Worm (Caenorhabditis elegans) whole organism, midembryonic: ENCODE results near the gene otub-1.

Experiments
- T22C8.4 ChIP-seq: fragments of 200-800 bp; sonication (Bioruptor generic); IDR thresholded peaks from 2 replicates; pipeline ENCODE4 v1.3.6; 2022; ENCODE audit warnings: missing genetic modification characterization, missing compliant biosample characterization
- cog-1 ChIP-seq: sonication (generic microtip); optimal IDR thresholded peaks from 2 replicates; lab custom pipeline; 2016; ENCODE audit warnings: missing genetic modification characterization, missing compliant biosample characterization
- flt-1 ChIP-seq: fragments of 200-800 bp; sonication (Bioruptor generic); IDR thresholded peaks from 2 replicates; pipeline ENCODE4 v1.3.6; 2022; ENCODE audit warnings: missing genetic modification characterization, missing compliant biosample characterization
- klf-2 ChIP-seq: fragments of 200-800 bp; sonication (Bioruptor generic); conservative IDR thresholded peaks from 2 replicates; pipeline ENCODE4 v1.3.6; 2022; ENCODE audit warnings: missing genetic modification reagents, missing genetic modification characterization, missing compliant biosample characterization
- med-1 ChIP-seq: sonication (generic microtip); optimal IDR thresholded peaks from 2 replicates; lab custom pipeline; 2017; ENCODE audit warnings: missing genetic modification characterization, mild to moderate bottlenecking, missing compliant biosample characterization, antibody characterized with exemption, missing genetic modification reagents; ENCODE audit not compliant: insufficient read depth
- ref-1 ChIP-seq: fragments of 200-800 bp; sonication (Bioruptor generic); conservative IDR thresholded peaks from 2 replicates; pipeline ENCODE4 v1.3.6; 2022; ENCODE audit warnings: missing genetic modification reagents, missing genetic modification characterization, missing compliant biosample characterization
- tab-1 ChIP-seq: fragments of 200-800 bp; sonication (Bioruptor generic); IDR thresholded peaks from 2 replicates; pipeline ENCODE4 v1.3.6; 2022; ENCODE audit warnings: missing genetic modification characterization, missing compliant biosample characterization
- ztf-23 ChIP-seq: fragments of 200-800 bp; sonication (Bioruptor generic); IDR thresholded peaks from 2 replicates; pipeline ENCODE4 v1.3.6; 2022; ENCODE audit warnings: missing genetic modification reagents, missing genetic modification characterization, missing compliant biosample characterization
- ztf-29 ChIP-seq: fragments of 200-800 bp; sonication (Bioruptor generic); IDR thresholded peaks from 2 replicates; pipeline ENCODE4 v1.3.6; 2022; ENCODE audit warnings: missing genetic modification reagents, missing genetic modification characterization, missing compliant biosample characterization

otub-1 gene

ce11 chrV:15052368-15052767 is 13.7 kb upstream of the otub-1 start, which contains the start of the genes fbxa-82 and C25D7.5:
fbxa-82 (minus strand) TSS chrV:15052530.
C25D7.5 (plus strand) TSS chrV:15052650.
- TF ChIP-seq ztf-23 (GFP tag; lab: Robert Waterston, UW) (no peak), flt-1 (no peak), ztf-29 (GFP tag; lab: Robert Waterston, UW) (no peak), ref-1 (GFP tag; lab: Robert Waterston, UW) (no peak), med-1 (GFP tag; lab: Kevin White, UChicago) (no peak), cog-1 (tag; lab: Kevin White, UChicago) (no peak), T22C8.4 (GFP tag; lab: Robert Waterston, UW) (no peak), klf-2 (GFP tag; lab: Robert Waterston, UW) (no peak)

DNA sequence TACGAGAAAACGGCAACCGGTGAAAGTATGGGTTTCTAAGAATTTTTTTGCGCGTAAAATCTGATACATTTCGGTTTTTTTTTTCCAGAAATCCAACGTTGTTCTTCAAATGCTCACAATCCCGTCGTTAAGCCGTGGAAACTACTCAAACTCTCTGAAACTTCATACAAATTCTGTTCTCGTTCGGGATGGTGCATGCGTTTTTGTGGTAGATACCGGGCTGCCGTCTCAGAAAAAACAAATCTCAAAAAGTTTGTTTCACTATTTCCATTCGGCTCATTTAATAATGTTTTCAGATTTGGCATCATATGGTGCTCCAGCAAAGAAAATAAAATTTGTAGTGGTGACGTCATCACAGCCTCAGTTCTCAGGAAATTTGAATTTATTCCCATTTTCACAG is 11.4 kb upstream of the otub-1 start:
- no peak for TF ChIP-seq ztf-29 (GFP tag; lab: Robert Waterston, UW)
- TF ChIP-seq flt-1 = no peak
- no peak for TF ChIP-seq ref-1 (GFP tag; lab: Robert Waterston, UW)

DNA sequence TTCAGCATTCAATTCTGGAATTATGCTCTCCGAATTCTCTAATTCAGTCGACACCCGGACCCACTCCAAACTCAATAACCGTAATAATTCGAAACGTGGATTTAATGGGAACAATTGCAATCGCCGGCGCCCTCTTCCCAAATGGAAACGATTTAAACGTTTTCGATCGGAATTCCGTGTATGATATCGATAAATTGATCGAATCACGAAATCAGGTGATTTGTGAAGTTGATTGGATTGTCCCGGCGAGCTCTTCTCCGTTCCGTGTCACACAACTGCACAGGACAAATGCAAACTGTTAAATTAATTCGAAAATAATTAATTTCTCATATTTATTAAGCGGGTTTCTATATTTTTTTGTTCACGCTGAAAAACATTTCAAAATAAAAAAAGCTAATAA is 10.2 kb upstream of the otub-1 start, which contains the start of gene C25D7.16:
Gene C25D7.16, plus strand, starts transcription at position 301 of the 400 bp plus-strand sequence.
- TF ChIP-seq ztf-29 (GFP tag; lab: Robert Waterston, UW) (no peak), ztf-23 (GFP tag; lab: Robert Waterston, UW) (no peak), cog-1 (tag; lab: Kevin White, UChicago) (no peak), klf-2 (GFP tag; lab: Robert Waterston, UW) (no peak), ref-1 (GFP tag; lab: Robert Waterston, UW) (no peak), flt-1 (no peak), med-1 (GFP tag; lab: Kevin White, UChicago) (no peak), tab-1 (no peak), T22C8.4 (GFP tag; lab: Robert Waterston, UW) (no peak)

DNA sequence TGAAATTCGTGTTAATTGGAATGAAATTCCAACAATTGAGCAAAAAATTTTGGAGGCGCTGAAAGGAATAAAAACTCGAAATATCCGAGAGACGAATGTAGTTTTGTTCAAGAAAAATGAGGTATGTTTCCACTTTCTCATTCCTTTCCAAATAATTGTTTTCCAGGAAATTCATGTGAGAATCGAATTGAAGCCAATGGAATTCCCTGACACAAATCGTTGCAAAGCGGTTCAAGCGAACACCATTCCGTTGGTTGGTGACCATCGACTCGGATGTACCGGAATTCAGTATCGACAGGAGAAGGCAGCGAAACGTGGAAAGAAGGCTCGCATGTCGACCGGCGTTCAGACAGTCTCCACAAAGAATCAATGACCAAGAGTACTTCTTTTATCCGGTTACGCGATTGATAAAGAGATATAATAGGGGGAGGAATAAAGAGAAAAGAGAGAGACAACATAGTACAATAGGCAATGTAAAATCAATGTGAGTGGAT is 9.7 kb upstream of the otub-1 start:
- TF ChIP-seq ztf-23 (GFP tag; lab: Robert Waterston, UW) (no peak), tab-1 (no peak), med-1 (GFP tag; lab: Kevin White, UChicago) (no peak), ref-1 (GFP tag; lab: Robert Waterston, UW) (no peak), T22C8.4 (GFP tag; lab: Robert Waterston, UW) (no peak), cog-1 (tag; lab: Kevin White, UChicago) (no peak)

DNA sequence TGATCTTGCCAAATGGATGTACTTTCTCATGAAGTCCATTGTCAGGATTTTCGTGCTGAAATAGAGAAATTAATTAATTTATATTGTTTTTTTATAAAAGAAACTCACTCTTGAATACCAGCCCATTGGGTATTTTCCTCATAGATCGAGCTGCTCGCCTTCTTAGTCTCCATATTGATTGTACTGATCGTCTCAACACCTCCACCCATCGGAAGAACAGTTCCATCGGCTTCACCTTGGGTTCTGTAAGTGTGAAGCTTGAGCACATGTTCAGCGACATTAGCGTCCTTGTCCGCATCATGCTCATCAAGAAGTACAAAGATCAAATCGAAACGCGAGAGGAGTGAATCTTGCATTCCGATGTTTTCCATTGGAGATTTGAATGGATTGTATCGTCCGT is 8.4 kb upstream of the otub-1 start:
- no peak for TF ChIP-seq tab-1
- TF ChIP-seq flt-1 = no peak
- TF ChIP-seq T22C8.4 (GFP tag; lab: Robert Waterston, UW) = no peak
- no peak for TF ChIP-seq cog-1 (tag; lab: Kevin White, UChicago)
- TF ChIP-seq med-1 (GFP tag; lab: Kevin White, UChicago) = no peak
- TF ChIP-seq ztf-23 (GFP tag; lab: Robert Waterston, UW) = no peak
- no peak for TF ChIP-seq klf-2 (GFP tag; lab: Robert Waterston, UW)
- no peak for TF ChIP-seq ztf-29 (GFP tag; lab: Robert Waterston, UW)
- no peak for TF ChIP-seq ref-1 (GFP tag; lab: Robert Waterston, UW)

DNA sequence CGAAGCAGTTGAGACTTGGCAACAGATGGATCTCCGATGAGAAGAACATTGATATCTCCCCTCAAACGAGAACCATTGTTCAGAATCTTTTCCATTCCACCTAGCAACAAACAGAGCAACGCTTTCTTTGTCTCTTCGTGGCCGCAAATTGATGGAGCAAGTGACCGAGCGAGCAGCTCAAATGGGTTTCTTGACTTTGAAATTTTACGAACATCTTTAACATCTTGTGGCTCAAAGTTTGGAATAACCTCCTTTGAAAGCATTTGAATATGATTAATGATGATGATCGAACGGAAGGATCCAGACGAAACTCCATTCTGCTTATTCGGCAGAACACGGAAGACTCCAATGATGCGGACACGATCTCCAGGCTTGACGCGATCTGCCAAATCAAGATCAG is 7.7 kb upstream of the otub-1 start:
- TF ChIP-seq flt-1 = no peak
- no peak for TF ChIP-seq cog-1 (tag; lab: Kevin White, UChicago)
- TF ChIP-seq ref-1 (GFP tag; lab: Robert Waterston, UW) = no peak
- no peak for TF ChIP-seq ztf-29 (GFP tag; lab: Robert Waterston, UW)
- no peak for TF ChIP-seq tab-1
- TF ChIP-seq klf-2 (GFP tag; lab: Robert Waterston, UW) = no peak
- no peak for TF ChIP-seq T22C8.4 (GFP tag; lab: Robert Waterston, UW)
- TF ChIP-seq ztf-23 (GFP tag; lab: Robert Waterston, UW) = no peak
- TF ChIP-seq med-1 (GFP tag; lab: Kevin White, UChicago) = no peak

DNA sequence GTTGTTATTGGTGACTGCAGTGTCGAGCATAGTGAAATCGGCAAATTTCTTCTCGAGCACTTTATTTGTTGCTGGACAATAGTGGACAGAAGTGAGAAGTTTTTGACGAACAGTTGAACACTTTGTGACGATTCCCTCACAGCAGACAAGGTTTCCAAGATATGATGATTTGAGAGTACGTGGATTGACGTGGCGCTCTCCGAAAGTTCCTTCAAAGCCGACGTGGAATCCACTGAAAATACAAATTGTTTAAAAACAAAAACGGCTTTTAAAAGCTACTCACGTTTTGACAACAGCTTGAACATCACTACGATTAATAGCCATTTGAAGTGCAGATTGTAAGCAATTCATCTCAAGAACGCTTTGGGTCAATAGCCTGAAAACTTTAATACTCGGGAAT is 7.1 kb upstream of the otub-1 start:
- no peak for TF ChIP-seq ref-1 (GFP tag; lab: Robert Waterston, UW)
- no peak for TF ChIP-seq klf-2 (GFP tag; lab: Robert Waterston, UW)
- TF ChIP-seq T22C8.4 (GFP tag; lab: Robert Waterston, UW) = no peak
- TF ChIP-seq med-1 (GFP tag; lab: Kevin White, UChicago) = no peak
- TF ChIP-seq ztf-29 (GFP tag; lab: Robert Waterston, UW) = no peak
- TF ChIP-seq flt-1 = no peak
- TF ChIP-seq cog-1 (tag; lab: Kevin White, UChicago) = no peak
- TF ChIP-seq ztf-23 (GFP tag; lab: Robert Waterston, UW) = no peak
- no peak for TF ChIP-seq tab-1

DNA sequence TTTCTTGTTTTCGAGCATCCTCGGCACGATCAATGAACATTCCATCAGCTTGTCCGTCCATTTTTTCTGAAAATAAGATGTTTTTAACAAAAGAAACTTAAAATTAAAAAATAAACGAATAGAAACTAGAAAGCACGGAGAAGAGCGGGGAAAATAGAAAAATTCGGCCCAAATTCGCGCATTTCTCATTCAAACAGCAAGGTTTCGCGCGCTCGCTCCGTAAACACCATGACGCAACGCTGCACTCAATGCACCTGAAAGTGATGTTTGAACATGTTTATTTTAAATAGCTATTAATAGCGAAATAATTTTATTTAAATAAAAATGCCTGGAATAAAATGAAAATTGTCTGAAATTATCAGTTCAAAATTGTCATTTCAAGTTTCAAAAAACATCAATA is 6.6 kb upstream of the otub-1 start, which contains the start of the genes mcm-3 and C25D7.15:
Gene mcm-3, minus strand, starts transcription at position 66 of the 400 bp plus-strand sequence.
Gene C25D7.15, plus strand, starts transcription at position 275 of the 400 bp plus-strand sequence.
- no peak for TF ChIP-seq ref-1 (GFP tag; lab: Robert Waterston, UW)

DNA sequence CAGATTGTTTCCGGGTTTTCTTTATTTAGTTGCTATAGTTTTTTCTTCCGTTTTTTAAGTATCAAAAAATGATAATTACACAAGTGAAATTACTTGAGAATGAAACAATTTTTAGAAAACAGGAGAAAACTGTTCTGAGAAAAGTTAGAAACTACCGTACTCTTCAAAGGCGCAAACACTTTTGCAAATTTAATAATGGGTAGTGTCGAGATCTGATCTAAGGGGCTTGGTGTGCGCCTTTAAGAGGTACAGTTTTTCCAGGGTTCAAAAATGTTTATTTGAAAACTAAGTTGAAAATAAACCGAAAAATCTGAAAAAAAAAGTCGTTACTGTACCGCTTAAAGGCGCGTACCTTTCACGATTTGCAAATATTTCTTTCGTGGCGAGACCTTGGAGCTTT is 5.5 kb upstream of the otub-1 start:
- no peak for TF ChIP-seq ztf-23 (GFP tag; lab: Robert Waterston, UW)
- TF ChIP-seq ztf-29 (GFP tag; lab: Robert Waterston, UW) = no peak
- no peak for TF ChIP-seq T22C8.4 (GFP tag; lab: Robert Waterston, UW)
- no peak for TF ChIP-seq cog-1 (tag; lab: Kevin White, UChicago)
- no peak for TF ChIP-seq flt-1

DNA sequence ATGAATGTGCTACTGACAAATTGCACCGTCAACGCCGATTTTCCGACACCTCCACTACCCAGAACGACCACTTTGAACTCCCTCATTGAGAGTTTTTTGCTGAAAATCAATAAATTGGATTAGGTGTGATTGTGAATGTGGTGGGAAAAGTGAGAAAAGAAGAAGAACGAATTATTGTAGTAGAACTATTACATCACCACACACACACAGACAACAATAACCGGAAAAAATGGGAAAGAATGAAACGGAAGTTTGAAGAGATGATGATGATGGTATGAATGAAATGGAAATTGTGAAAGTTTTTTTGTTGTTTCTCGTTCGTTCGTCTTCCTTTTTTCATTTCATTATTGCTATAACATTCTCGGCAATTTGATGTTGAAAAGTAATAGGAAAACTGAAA is 2.1 kb upstream of the otub-1 start, which contains the start of gene rap-2:
Gene rap-2, minus strand, starts transcription at position 101 of the 400 bp plus-strand sequence.
- TF ChIP-seq med-1 (GFP tag; lab: Kevin White, UChicago) (no peak), T22C8.4 (GFP tag; lab: Robert Waterston, UW) (no peak), ztf-23 (GFP tag; lab: Robert Waterston, UW) (no peak), ref-1 (GFP tag; lab: Robert Waterston, UW) (no peak), flt-1 (no peak), cog-1 (tag; lab: Kevin White, UChicago) (no peak), tab-1 (no peak)
